Worm (Caenorhabditis elegans): ENCODE measurements around the gene psmd-9.
"Not testable (repeated sequence)": the region's sequence is repeated elsewhere in the genome, so short reads cannot be mapped to it uniquely, and the experiment has no call there.

psmd-9 gene

DNA sequence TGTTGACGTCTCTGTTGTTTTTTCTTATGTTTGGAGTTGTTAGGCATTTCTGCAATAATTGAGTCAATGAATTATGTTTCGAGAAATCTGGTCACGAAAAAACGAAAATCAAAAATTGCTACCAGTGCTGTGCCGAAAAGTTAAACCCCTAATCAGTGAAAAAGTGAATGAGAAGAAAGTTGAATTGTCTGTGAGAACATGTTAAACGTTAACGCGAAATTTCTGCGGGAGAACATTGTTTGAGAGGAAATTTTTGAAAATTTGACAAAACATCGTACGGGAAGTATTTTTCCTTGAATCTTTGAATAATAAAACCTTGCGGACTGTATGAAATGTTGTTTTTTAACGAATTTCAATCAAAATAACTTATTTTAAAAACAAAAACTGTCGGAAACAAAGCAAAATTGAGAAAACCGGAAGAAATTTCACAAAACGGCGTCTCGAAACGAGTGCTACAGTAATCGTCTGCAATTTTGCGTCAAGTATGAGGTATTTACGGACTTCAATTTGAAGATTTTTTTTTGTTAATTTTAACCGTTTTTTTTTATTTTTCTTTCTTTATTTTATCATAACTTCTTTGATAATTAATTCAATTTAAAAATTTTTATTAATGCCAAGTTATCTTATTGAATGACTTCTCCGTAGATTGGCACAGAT lies 8.2 kb upstream of the psmd-9 start, which contains the start of gene adal-1:
Gene adal-1 (minus strand): TSS at position 51 of the 657 bp plus-strand sequence.
- TF ChIP-seq lsy-2 (tag; optimal IDR thresholded peaks at IDR 0.05) = peak in 1 of 2 experiments; percentile 35
- no peak for TF ChIP-seq ztf-1 (GFP tag; conservative IDR thresholded peaks at IDR 0.05)

- peak; percentile 52 for TF ChIP-seq fos-1 (tag; optimal IDR thresholded peaks at IDR 0.05)
- TF ChIP-seq unc-39 (tag; optimal IDR thresholded peaks at IDR 0.05) = no peak
Measured at ce11 chrII:6897507-6897906, 4.4 kb upstream of the psmd-9 start, which contains the start of gene C44B7.11. Gene C44B7.11 (minus strand): TSS chrII:6897540.

ce11 chrII:6898017-6898779 lies 3.7 kb upstream of the psmd-9 start, which contains the start of gene hrpl-1:
Gene hrpl-1 (plus strand): TSS chrII:6898729.
- TF ChIP-seq lsy-2 (tag; optimal IDR thresholded peaks at IDR 0.05) (peak in 1 of 2 experiments; percentile 19), sma-9 (GFP tag; optimal IDR thresholded peaks at IDR 0.05) (peak; percentile 29), sma-9 (tag; optimal IDR thresholded peaks at IDR 0.05) (no peak), unc-55 (GFP tag; optimal IDR thresholded peaks at IDR 0.05) (peak; percentile 26), dmd-4 (tag; optimal IDR thresholded peaks at IDR 0.05) (no peak), fos-1 (tag; optimal IDR thresholded peaks at IDR 0.05) (peak; percentile 40), elt-3 (tag; optimal IDR thresholded peaks at IDR 0.05) (no peak), C34F6.9 (tag; optimal IDR thresholded peaks at IDR 0.05) (peak; percentile 23), sma-3 (GFP tag; optimal IDR thresholded peaks at IDR 0.05) (peak; percentile 33), gmeb-1 (tag; optimal IDR thresholded peaks at IDR 0.05) (no peak)

- TF ChIP-seq nhr-237 (tag; optimal IDR thresholded peaks at IDR 0.05) = no peak
- TF ChIP-seq mdl-1 (tag; optimal IDR thresholded peaks at IDR 0.05) = no peak
- no peak for TF ChIP-seq ceh-82 (tag; optimal IDR thresholded peaks at IDR 0.05)
- TF ChIP-seq mab-5 (tag; optimal IDR thresholded peaks at IDR 0.05) = no peak
- TF ChIP-seq nhr-25 (tag; optimal IDR thresholded peaks at IDR 0.05) = no peak
- no peak for TF ChIP-seq ztf-11 (tag; optimal IDR thresholded peaks at IDR 0.05)
- TF ChIP-seq fos-1 (tag; optimal IDR thresholded peaks at IDR 0.05) = no peak
- TF ChIP-seq ztf-1 (GFP tag; conservative IDR thresholded peaks at IDR 0.05) = no peak
Measured at ce11 chrII:6900708-6901107, 1.2 kb upstream of the psmd-9 start.

ce11 chrII:6907657-6908056 lies 5.8 kb downstream of the psmd-9 start, which contains the start of gene B0252.3:
Gene B0252.3 (minus strand): TSS chrII:6907757.
- not testable (repeated sequence) for TF ChIP-seq dmd-4, aly-2, ZK546.5 (tag; optimal IDR thresholded peaks at IDR 0.05)

- no peak for TF ChIP-seq mbf-1 (tag; optimal IDR thresholded peaks at IDR 0.05)
- TF ChIP-seq skn-1 (tag; optimal IDR thresholded peaks at IDR 0.05) = no peak
- peak; percentile 52 for TF ChIP-seq blmp-1 (tag; optimal IDR thresholded peaks at IDR 0.05; ENCODE audit: insufficient read depth)
- TF ChIP-seq elt-3 (tag; optimal IDR thresholded peaks at IDR 0.05) = no peak
- no peak for TF ChIP-seq R02D3.7 (tag; optimal IDR thresholded peaks at IDR 0.05)
- no peak for TF ChIP-seq mab-5 (tag; optimal IDR thresholded peaks at IDR 0.05)
- TF ChIP-seq nhr-129 (tag; optimal IDR thresholded peaks at IDR 0.05) = peak; percentile 12
- peak; percentile 32 for TF ChIP-seq C34F6.9 (tag; optimal IDR thresholded peaks at IDR 0.05)
- peak; percentile 37 for TF ChIP-seq fos-1 (tag; optimal IDR thresholded peaks at IDR 0.05)
- TF ChIP-seq unc-62 (GFP tag; optimal IDR thresholded peaks at IDR 0.05) = no peak
- no peak for TF ChIP-seq peb-1 (tag; optimal IDR thresholded peaks at IDR 0.05)
Measured at ce11 chrII:6908689-6909088, 6.8 kb downstream of the psmd-9 start.

- TF ChIP-seq C34F6.9 (tag; optimal IDR thresholded peaks at IDR 0.05) (peak; percentile 16), blmp-1 (tag; optimal IDR thresholded peaks at IDR 0.05; ENCODE audit: insufficient read depth) (no peak), nhr-12 (tag; optimal IDR thresholded peaks at IDR 0.05) (no peak)
Measured at ce11 chrII:6909568-6910122, 7.8 kb downstream of the psmd-9 start, which contains the start of gene asm-1. Gene asm-1 (plus strand): TSS chrII:6910072.

Data from whole organism, L2 larva.